Fruit fly (Drosophila melanogaster): ENCODE measurements around the gene Atet.

The Atet gene

dm6 chr2L:4386926-4387550 lies 53.3 kb downstream of the Atet start, which contains the start of gene Psf2 (continued):
- TF ChIP-seq nau (GFP tag; optimal IDR thresholded peaks at IDR 0.05) (no peak), CG15514 (GFP tag; optimal IDR thresholded peaks at IDR 0.05) (peak; percentile 30), CG18476 (GFP tag; optimal IDR thresholded peaks at IDR 0.05) (no peak), stc (GFP tag; IDR thresholded peaks at IDR 0.05) (no peak), unc-4 (GFP tag; IDR thresholded peaks at IDR 0.05; ENCODE audit: partially characterized antibody) (peak; percentile 50; the same call in 1 of the 2 replicates), CG18764 (GFP tag; optimal IDR thresholded peaks at IDR 0.05) (no peak), shn (GFP tag; optimal IDR thresholded peaks at IDR 0.05) (no peak), CG8944 (GFP tag; optimal IDR thresholded peaks at IDR 0.05) (peak; percentile 1), CG1792 (GFP tag; optimal IDR thresholded peaks at IDR 0.05) (no peak), CG30020 (tag; optimal IDR thresholded peaks at IDR 0.05) (no peak), bab2 (GFP tag; optimal IDR thresholded peaks at IDR 0.05) (no peak), CG4424 (GFP tag; optimal IDR thresholded peaks at IDR 0.05) (no peak), peb (GFP tag; IDR thresholded peaks at IDR 0.05) (no peak), CG14050 (GFP tag; IDR thresholded peaks at IDR 0.05) (no peak), CG16813 (GFP tag; IDR thresholded peaks at IDR 0.05; ENCODE audit: partially characterized antibody) (peak; percentile 60; the same call in 2 of the 3 replicates), insv (GFP tag; optimal IDR thresholded peaks at IDR 0.05) (no peak), CG18011 (GFP tag; optimal IDR thresholded peaks at IDR 0.05) (no peak), aop (GFP tag; IDR thresholded peaks at IDR 0.05) (no peak), Ssrp (tag; optimal IDR thresholded peaks at IDR 0.05) (no peak), H15 (GFP tag; IDR thresholded peaks at IDR 0.05) (no peak), CG17359 (tag; optimal IDR thresholded peaks at IDR 0.05) (no peak), CG32772 (GFP tag; IDR thresholded peaks at IDR 0.05) (no peak), CG2129 (GFP tag; IDR thresholded peaks at IDR 0.05; ENCODE audit: partially characterized antibody) (0 out of 2 replicates have a peak, but pooled peaks have one; percentile 21), hth (optimal IDR thresholded peaks at IDR 0.05) (no peak), amos (GFP tag; IDR thresholded peaks at IDR 0.05; ENCODE audit: partially characterized antibody) (peak; percentile 71), Opbp (GFP tag; IDR thresholded peaks at IDR 0.05; ENCODE audit: partially characterized antibody) (0 out of 3 replicates have a peak, but pooled peaks have one; percentile 54), CG8924 (tag; optimal IDR thresholded peaks at IDR 0.05) (no peak), Med (GFP tag) (peak; percentile 80), zen (tag; optimal IDR thresholded peaks at IDR 0.05) (no peak), fd64A (GFP tag; optimal IDR thresholded peaks at IDR 0.05) (no peak), br (optimal IDR thresholded peaks at IDR 0.05) (no peak), sr (GFP tag; IDR thresholded peaks at IDR 0.05) (no peak), Asciz (GFP tag; optimal IDR thresholded peaks at IDR 0.05) (no peak), CkIIα-i1 (GFP tag; IDR thresholded peaks at IDR 0.05) (no peak), otp (GFP tag; IDR thresholded peaks at IDR 0.05) (no peak), CG10979 (tag; optimal IDR thresholded peaks at IDR 0.05) (no peak), cg (GFP tag; optimal IDR thresholded peaks at IDR 0.05) (no peak), CG11456 (GFP tag; IDR thresholded peaks at IDR 0.05) (no peak), CG2120 (GFP tag; optimal IDR thresholded peaks at IDR 0.05) (no peak), CG4360 (GFP tag; IDR thresholded peaks at IDR 0.05) (no peak), CG7745 (tag; optimal IDR thresholded peaks at IDR 0.05) (no peak), CG7839 (tag; optimal IDR thresholded peaks at IDR 0.05) (no peak), CG10959 (GFP tag; IDR thresholded peaks at IDR 0.05) (no peak), CG15011 (GFP tag; optimal IDR thresholded peaks at IDR 0.05) (no peak), CG16815 (GFP tag; optimal IDR thresholded peaks at IDR 0.05) (no peak), CG12769 (tag; optimal IDR thresholded peaks at IDR 0.05) (no peak), ash1 (GFP tag; optimal IDR thresholded peaks at IDR 0.05) (no peak), yki (optimal IDR thresholded peaks at IDR 0.05) (no peak), CG10431 (GFP tag; optimal IDR thresholded peaks at IDR 0.05) (no peak), lab (GFP tag; optimal IDR thresholded peaks at IDR 0.05) (no peak), CG7271 (tag; optimal IDR thresholded peaks at IDR 0.05) (no peak)

Data from whole organism, embryonic.